Worm (Caenorhabditis elegans) whole organism, L4/young adult: Measurements from ENCODE around the gene pah-1.

Experiments used
- dao-5 ChIP-seq: sonication (generic microtip); optimal IDR thresholded peaks from 2 replicates; lab custom pipeline; 2016; ENCODE audit warnings: missing genotype, missing genetic modification characterization, moderate library complexity, missing compliant biosample characterization
- him-1 ChIP-seq: sonication (generic microtip); optimal IDR thresholded peaks from 2 replicates; lab custom pipeline; 2016; ENCODE audit warnings: missing genotype, missing genetic modification reagents, missing genetic modification characterization, missing compliant biosample characterization

DNA sequence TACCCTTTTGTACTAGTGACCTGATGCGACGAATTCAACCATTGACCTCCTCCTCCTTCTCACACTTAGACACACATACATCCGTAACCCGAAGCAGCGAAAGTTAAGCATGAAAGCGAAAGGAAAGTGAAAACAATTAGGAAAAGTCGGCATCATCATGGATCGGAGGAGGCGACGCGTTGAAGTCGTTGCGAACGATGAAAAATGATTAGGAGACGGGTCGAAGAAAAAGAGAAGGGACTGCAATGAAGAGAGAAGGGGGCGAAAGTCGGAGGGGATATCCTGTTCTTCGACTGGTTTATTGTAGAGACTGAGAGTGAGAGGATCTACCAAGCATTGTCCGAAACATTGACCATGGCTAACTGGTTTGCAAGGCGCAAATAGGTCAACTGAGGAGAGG, 15.8 kb downstream of the pah-1 start:
- TF ChIP-seq dao-5 (no peak), him-1 (tag; lab: Kevin White, UChicago) (no peak)
